Worm (Caenorhabditis elegans): ENCODE results near the gene D1046.4.
A peak's percentile ranks its signal among the peaks of the same experiment; 100 is the strongest.

The D1046.4 gene

ce11 chrIV:8914187-8914586 lies 19.5 kb upstream of the D1046.4 start:
- TF ChIP-seq atf-7 (tag; optimal IDR thresholded peaks at IDR 0.05) (peak; percentile 88), Y53G8AR.9 (GFP tag; conservative IDR thresholded peaks at IDR 0.05) (no peak)

DNA sequence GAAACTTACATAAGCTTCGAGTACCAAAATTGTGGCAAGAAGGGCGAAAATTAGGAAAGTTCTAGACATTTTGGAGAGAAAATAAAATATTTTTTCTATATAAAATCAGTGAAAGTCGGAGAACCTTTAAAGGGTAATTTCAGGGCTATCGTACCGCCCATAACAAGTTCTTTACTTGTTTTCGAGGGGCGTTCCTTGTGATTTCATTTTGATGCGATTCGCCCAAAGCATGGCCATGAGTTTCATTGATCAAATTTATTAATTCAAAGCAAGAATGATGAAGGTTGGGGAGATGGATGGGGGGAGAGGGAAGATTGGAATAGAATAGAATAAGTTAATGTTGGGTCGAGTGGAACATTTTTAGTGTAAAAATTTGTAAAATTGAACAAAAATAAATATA lies 17.7 kb upstream of the D1046.4 start, which contains the start of gene C27B7.9:
Gene C27B7.9 (minus strand): TSS at position 101 of the 400 bp plus-strand sequence.
- TF ChIP-seq ceh-58 (GFP tag; IDR thresholded peaks at IDR 0.05) (0 out of 2 replicates have a peak, but pooled peaks have one; percentile 31), nhr-120 (GFP tag; IDR thresholded peaks at IDR 0.05) (no peak)

DNA sequence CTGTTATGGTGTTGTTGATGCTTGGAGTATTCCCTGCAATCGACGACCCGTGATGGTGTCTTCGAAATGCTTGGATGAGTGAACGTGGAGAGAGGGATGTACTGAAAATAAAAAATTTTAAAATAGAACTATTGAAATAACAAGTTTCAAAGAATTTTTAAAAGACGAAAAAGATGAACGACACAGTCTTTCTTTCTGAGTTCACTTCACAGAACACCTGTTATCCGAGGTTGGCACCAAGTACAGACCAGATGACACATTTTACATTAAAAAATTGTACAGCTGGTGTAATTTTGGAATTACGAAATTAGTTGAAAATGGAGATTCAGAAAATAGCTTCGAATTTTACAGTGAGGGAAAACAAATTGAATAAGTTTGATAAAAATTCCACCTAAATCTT lies 14.9 kb upstream of the D1046.4 start, which contains the start of gene rap-1:
Gene rap-1 (minus strand): TSS at position 101 of the 400 bp plus-strand sequence.
- TF ChIP-seq Y53G8AR.9 (GFP tag; conservative IDR thresholded peaks at IDR 0.05) = no peak
- no peak for TF ChIP-seq dpff-1 (tag; optimal IDR thresholded peaks at IDR 0.05)
- no peak for TF ChIP-seq bed-2 (GFP tag; IDR thresholded peaks at IDR 0.05)
- TF ChIP-seq pha-4 (tag; optimal IDR thresholded peaks at IDR 0.05) = no peak
- no peak for TF ChIP-seq sptf-2 (GFP tag; optimal IDR thresholded peaks at IDR 0.05)
- TF ChIP-seq ekl-4 (GFP tag; IDR thresholded peaks at IDR 0.05) = no peak
- TF ChIP-seq snpc-1.1 (tag; optimal IDR thresholded peaks at IDR 0.05; ENCODE audit: insufficient read depth) = no peak
- no peak for TF ChIP-seq Y79H2A.3 (GFP tag; conservative IDR thresholded peaks at IDR 0.05)

- TF ChIP-seq egrh-3 (GFP tag; IDR thresholded peaks at IDR 0.05) (no peak), hmg-1.2 (GFP tag; IDR thresholded peaks at IDR 0.05) (peak; percentile 20; the same call in 1 of the 2 replicates)
Observed at ce11 chrIV:8920284-8920806, 13.3 kb upstream of the D1046.4 start.

DNA sequence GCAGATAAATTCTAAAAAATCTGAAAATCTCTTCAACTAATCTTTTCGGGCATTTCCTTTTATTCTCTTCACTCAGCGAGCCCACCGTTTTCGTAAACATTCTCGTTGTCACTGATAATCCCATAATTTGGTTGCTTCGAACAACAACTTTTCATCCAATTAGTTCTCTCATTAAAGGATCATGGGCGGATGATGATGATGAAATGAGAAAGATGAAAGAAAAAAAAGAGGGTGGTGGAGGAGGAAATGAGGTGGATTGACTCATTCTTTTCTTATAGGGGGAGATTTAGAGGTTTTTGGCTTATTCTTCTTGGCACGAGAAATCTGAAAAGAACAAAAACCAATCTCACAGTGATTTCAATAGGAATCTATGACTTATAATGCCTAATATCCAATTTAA lies 12.5 kb upstream of the D1046.4 start:
- TF ChIP-seq dpl-1 (GFP tag; optimal IDR thresholded peaks at IDR 0.05) (no peak), rcor-1 (GFP tag; IDR thresholded peaks at IDR 0.05) (no peak), B0261.1 (tag; optimal IDR thresholded peaks at IDR 0.05) (no peak), pbrm-1 (GFP tag; IDR thresholded peaks at IDR 0.05) (no peak), bed-2 (GFP tag; IDR thresholded peaks at IDR 0.05) (no peak), snpc-1.3 (tag; optimal IDR thresholded peaks at IDR 0.05; ENCODE audit: insufficient read depth) (no peak), somi-1 (GFP tag; optimal IDR thresholded peaks at IDR 0.05) (no peak), ceh-27 (GFP tag; optimal IDR thresholded peaks at IDR 0.05) (no peak), him-1 (tag; optimal IDR thresholded peaks at IDR 0.05) (no peak), sea-2 (GFP tag; IDR thresholded peaks at IDR 0.05) (no peak), egl-44 (GFP tag; IDR thresholded peaks at IDR 0.05) (no peak), lsl-1 (GFP tag; optimal IDR thresholded peaks at IDR 0.05) (no peak), rpc-1 (optimal IDR thresholded peaks at IDR 0.05) (no peak), rpc-1 (tag; optimal IDR thresholded peaks at IDR 0.05) (no peak), tbp1 (GFP tag; optimal IDR thresholded peaks at IDR 0.05) (no peak)

- TF ChIP-seq mes-4 (tag; optimal IDR thresholded peaks at IDR 0.05) = no peak
- peak; percentile 69 for TF ChIP-seq nhr-80 (tag; optimal IDR thresholded peaks at IDR 0.05)
- no peak for TF ChIP-seq D2030.7 (GFP tag; IDR thresholded peaks at IDR 0.05)
- TF ChIP-seq F57C9.4 (tag; optimal IDR thresholded peaks at IDR 0.05) = no peak
- TF ChIP-seq attf-5 (GFP tag; optimal IDR thresholded peaks at IDR 0.05) = peak; percentile 58
- TF ChIP-seq cebp-1 (GFP tag; IDR thresholded peaks at IDR 0.05) = no peak
- TF ChIP-seq cebp-1 (tag; optimal IDR thresholded peaks at IDR 0.05) = peak; percentile 26
- TF ChIP-seq dox-1 (GFP tag; IDR thresholded peaks at IDR 0.05) = 0 out of 2 replicates have a peak, but pooled peaks have one; percentile 53
- peak; percentile 51 for TF ChIP-seq ceh-27 (GFP tag; optimal IDR thresholded peaks at IDR 0.05)
- peak; percentile 52; the same call in 1 of the 2 replicates for TF ChIP-seq hmg-1.2 (GFP tag; IDR thresholded peaks at IDR 0.05)
- 0 out of 2 replicates have a peak, but pooled peaks have one; percentile 33 for TF ChIP-seq lin-26 (GFP tag; IDR thresholded peaks at IDR 0.05)
Observed at ce11 chrIV:8921956-8922355, 11.7 kb upstream of the D1046.4 start, which contains the start of gene D1046.16. D1046.16 (plus strand) TSS chrIV:8922150.
